Worm (Caenorhabditis elegans): ENCODE results near the gene fbxc-30.

Gene fbxc-30

ce11 chrII:917324-917723 lies at the start of gene fbxc-30:
Gene fbxc-30, plus strand, starts transcription at chrII:917624.
- TF ChIP-seq unc-62 (GFP tag; optimal IDR thresholded peaks at IDR 0.05): no peak

- TF ChIP-seq unc-62 (GFP tag; optimal IDR thresholded peaks at IDR 0.05): no peak
Measured at ce11 chrII:868240-868864, 49.1 kb upstream of the fbxc-30 start, which contains the start of gene fbxc-51. Gene fbxc-51, plus strand, starts transcription at chrII:868814.

ce11 chrII:869316-869715 lies 48.1 kb upstream of the fbxc-30 start:
- no peak for TF ChIP-seq unc-62 (GFP tag; optimal IDR thresholded peaks at IDR 0.05)

- no peak for TF ChIP-seq unc-62 (GFP tag; optimal IDR thresholded peaks at IDR 0.05)
Measured at ce11 chrII:872993-873787, 44.2 kb upstream of the fbxc-30 start, which contains the start of gene alg-2. Gene alg-2, plus strand, starts transcription at chrII:873212.

ce11 chrII:875739-876138 lies 41.7 kb upstream of the fbxc-30 start:
- no peak for TF ChIP-seq unc-62 (GFP tag; optimal IDR thresholded peaks at IDR 0.05)

ce11 chrII:880666-881226 lies 36.7 kb upstream of the fbxc-30 start:
- no peak for TF ChIP-seq unc-62 (GFP tag; optimal IDR thresholded peaks at IDR 0.05)

- no peak for TF ChIP-seq unc-62 (GFP tag; optimal IDR thresholded peaks at IDR 0.05)
Measured at ce11 chrII:884204-884603, 33.2 kb upstream of the fbxc-30 start.

ce11 chrII:888024-888423 lies 29.4 kb upstream of the fbxc-30 start, which contains the start of gene T07D3.4:
Gene T07D3.4, plus strand, starts transcription at chrII:888309.
- TF ChIP-seq unc-62 (GFP tag; optimal IDR thresholded peaks at IDR 0.05): no peak

ce11 chrII:900720-901332 lies 16.6 kb upstream of the fbxc-30 start, which contains the start of gene T07D3.9:
Gene T07D3.9, minus strand, starts transcription at chrII:900913.
- no peak for TF ChIP-seq unc-62 (GFP tag; optimal IDR thresholded peaks at IDR 0.05)

ce11 chrII:901632-902031 lies 15.8 kb upstream of the fbxc-30 start, which contains the start of gene T07D3.2:
Gene T07D3.2, plus strand, starts transcription at chrII:901932.
- no peak for TF ChIP-seq unc-62 (GFP tag; optimal IDR thresholded peaks at IDR 0.05)

ce11 chrII:905335-905734 lies 12.1 kb upstream of the fbxc-30 start:
- TF ChIP-seq unc-62 (GFP tag; optimal IDR thresholded peaks at IDR 0.05): no peak

ce11 chrII:909554-909953 lies 7.9 kb upstream of the fbxc-30 start, which contains the start of the genes fbxc-24 and fbxc-27:
Gene fbxc-24, minus strand, starts transcription at chrII:909654.
Gene fbxc-27, plus strand, starts transcription at chrII:909769.
- TF ChIP-seq unc-62 (GFP tag; optimal IDR thresholded peaks at IDR 0.05): no peak

ce11 chrII:911680-912079 lies 5.7 kb upstream of the fbxc-30 start, which contains the start of gene fbxc-31:
Gene fbxc-31, plus strand, starts transcription at chrII:911980.
- no peak for TF ChIP-seq unc-62 (GFP tag; optimal IDR thresholded peaks at IDR 0.05)

ce11 chrII:913222-913722 lies 4.2 kb upstream of the fbxc-30 start, which contains the start of gene fbxc-33:
Gene fbxc-33, plus strand, starts transcription at chrII:913672.
- no peak for TF ChIP-seq unc-62 (GFP tag; optimal IDR thresholded peaks at IDR 0.05)

- TF ChIP-seq unc-62 (GFP tag; optimal IDR thresholded peaks at IDR 0.05): no peak
Measured at ce11 chrII:915206-915605, 2.2 kb upstream of the fbxc-30 start.

- TF ChIP-seq unc-62 (GFP tag; optimal IDR thresholded peaks at IDR 0.05): no peak
Measured at ce11 chrII:915780-916179, 1.6 kb upstream of the fbxc-30 start, which contains the start of gene fbxc-29. Gene fbxc-29, plus strand, starts transcription at chrII:916080.
